Worm (Caenorhabditis elegans): ENCODE data around the gene K07B1.7.

K07B1.7 gene

DNA sequence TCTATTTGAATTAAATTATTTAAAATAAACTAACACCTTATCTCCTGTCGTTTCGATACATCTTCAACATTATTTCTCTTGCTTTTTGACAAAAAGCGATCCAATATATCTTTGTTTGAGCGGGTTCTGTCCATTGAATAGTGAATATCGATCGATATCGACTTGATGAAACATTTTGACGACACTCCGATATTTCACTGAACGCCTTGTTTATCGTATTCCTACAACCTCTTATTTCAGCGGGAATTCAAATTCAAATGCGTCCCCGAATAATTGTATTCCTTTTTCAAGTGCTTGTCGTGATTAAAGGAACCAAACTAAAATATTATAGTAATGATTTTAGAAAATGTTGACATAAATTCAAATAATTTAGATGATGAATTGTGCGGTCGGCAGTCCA is at the start of gene K07B1.7, which contains the start of gene try-5:
Gene K07B1.7, minus strand, starts transcription at position 159 of the 400 bp plus-strand sequence.
Gene try-5, plus strand, starts transcription at position 241 of the 400 bp plus-strand sequence.
- TF ChIP-seq dpl-1 (GFP tag; optimal IDR thresholded peaks at IDR 0.05) (peak; percentile 26), lin-54 (GFP tag; optimal IDR thresholded peaks at IDR 0.05) (peak; percentile 87), lin-35 (GFP tag; optimal IDR thresholded peaks at IDR 0.05) (peak in 1 of 3 experiments; percentile 85), ceh-40 (GFP tag; IDR thresholded peaks at IDR 0.05) (no peak), attf-3 (GFP tag; conservative IDR thresholded peaks at IDR 0.05) (peak; percentile 93), ztf-26 (tag; optimal IDR thresholded peaks at IDR 0.05) (no peak), nhr-80 (tag; optimal IDR thresholded peaks at IDR 0.05) (no peak), efl-1 (GFP tag; optimal IDR thresholded peaks at IDR 0.05) (peak; percentile 68), him-1 (tag; optimal IDR thresholded peaks at IDR 0.05) (peak; percentile 36)

DNA sequence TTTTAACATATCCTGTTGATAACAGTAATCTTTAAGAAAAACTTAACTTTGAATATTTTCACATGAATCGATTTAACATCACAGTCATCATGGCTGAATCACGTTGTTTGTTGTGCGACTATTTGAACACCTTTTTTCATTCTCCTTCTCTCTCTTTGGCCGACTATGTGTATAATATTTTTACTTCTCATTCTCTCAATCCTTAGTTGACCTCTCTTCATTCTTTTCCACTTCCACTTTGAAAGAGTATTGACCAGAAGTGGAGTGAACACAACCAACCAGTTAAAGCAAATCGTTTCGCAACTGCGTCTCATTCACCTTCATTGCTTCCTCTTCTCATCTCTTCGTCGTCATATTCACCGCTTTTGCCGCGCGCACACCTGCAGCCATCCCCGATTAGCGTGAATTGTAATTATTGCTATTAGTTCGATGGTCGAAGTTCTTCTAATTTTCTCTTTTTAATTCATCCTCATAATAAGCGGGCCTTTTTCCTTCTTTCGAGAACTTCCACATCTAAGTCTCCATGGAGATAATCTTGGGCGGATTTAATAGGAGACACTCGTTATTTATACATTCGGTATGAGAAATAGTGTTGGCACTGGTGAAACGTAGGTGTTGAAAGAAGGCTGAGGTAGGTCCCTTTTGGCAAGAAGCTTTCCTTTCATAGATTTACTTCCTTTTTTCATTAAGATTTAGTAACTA is 48.3 kb upstream of the K07B1.7 start:
- no peak for TF ChIP-seq ztf-25 (GFP tag; IDR thresholded peaks at IDR 0.05)
- TF ChIP-seq cebp-1 (GFP tag; IDR thresholded peaks at IDR 0.05): no peak
- TF ChIP-seq cebp-1 (tag; optimal IDR thresholded peaks at IDR 0.05): peak; percentile 41

DNA sequence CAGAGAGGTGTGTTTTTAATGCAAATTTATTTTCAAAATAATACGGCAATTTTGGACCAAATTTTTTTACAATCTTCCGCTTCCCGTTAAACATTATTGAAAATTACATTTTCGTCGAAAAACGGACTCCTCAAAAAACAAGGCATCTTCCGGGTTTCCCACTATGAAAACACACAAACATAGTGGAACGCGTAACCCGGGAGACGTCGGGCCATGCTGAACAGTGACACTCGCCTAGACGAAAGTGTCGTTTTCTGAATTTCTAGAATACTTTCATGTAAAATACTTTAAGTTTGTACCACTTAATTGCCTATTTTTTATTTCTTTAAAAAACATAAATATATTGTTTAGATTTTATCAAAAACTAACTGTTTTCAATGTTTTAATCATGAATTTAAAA is 45.2 kb upstream of the K07B1.7 start:
- TF ChIP-seq snpc-1.1 (tag; optimal IDR thresholded peaks at IDR 0.05; ENCODE audit: insufficient read depth): peak; percentile 86
- TF ChIP-seq tbp1 (GFP tag; optimal IDR thresholded peaks at IDR 0.05): no peak
- TF ChIP-seq Y53G8AR.9 (GFP tag; conservative IDR thresholded peaks at IDR 0.05): no peak
- peak; percentile 83 for TF ChIP-seq hmg-1.2 (GFP tag; IDR thresholded peaks at IDR 0.05)
- TF ChIP-seq snpc-4 (GFP tag; optimal IDR thresholded peaks at IDR 0.05): peak; percentile 63
- peak; percentile 71 to 94 (median 87) for TF ChIP-seq snpc-4 (tag; optimal IDR thresholded peaks at IDR 0.05)

DNA sequence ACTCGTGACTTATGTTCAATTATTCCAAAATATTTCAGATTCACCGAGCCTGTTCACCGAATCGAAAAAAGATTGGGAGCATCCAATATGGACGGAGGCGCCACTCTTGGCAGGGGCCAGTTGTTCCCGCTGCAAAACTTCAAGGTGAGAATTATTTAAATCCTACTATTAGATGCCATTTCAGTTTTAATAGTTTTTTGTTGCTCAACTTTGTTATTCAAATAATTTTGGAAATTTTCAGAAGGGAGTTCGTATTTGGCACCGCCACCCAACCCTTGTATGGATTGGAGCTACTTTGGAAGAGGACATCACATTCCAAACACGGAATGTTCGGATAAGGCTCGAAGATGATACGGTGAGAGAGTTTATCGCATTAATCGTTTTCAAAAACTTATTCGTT is 39.4 kb upstream of the K07B1.7 start, which contains the start of gene hum-2:
Gene hum-2, plus strand, starts transcription at position 33 of the 400 bp plus-strand sequence.
- no peak for TF ChIP-seq akir-1 (GFP tag; optimal IDR thresholded peaks at IDR 0.05)
- TF ChIP-seq egrh-3 (GFP tag; IDR thresholded peaks at IDR 0.05): no peak

DNA sequence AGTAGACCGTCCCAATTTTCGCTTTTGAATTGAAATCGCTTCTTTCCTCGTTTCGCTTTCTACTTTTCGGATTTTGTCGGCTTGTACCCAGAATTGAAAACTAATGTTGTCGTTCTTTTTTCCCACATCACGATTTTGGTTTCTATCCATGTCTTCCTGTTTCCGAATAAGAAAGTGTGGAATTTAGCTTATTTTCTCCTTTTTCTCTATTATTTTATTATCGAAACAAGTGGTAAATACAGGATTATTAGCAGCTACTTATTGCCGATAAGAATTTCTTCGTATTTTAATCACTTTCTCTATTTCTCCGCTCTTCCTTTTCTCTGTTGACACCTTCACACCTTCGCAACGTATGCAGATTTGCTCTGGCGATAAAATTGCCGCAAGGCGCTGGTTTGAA is 38.2 kb upstream of the K07B1.7 start:
- TF ChIP-seq ceh-27 (GFP tag; optimal IDR thresholded peaks at IDR 0.05) (no peak), T26A5.8 (tag; optimal IDR thresholded peaks at IDR 0.05) (no peak), pha-4 (tag; optimal IDR thresholded peaks at IDR 0.05) (no peak), hmg-1.2 (GFP tag; IDR thresholded peaks at IDR 0.05) (no peak), K12H6.12 (tag; optimal IDR thresholded peaks at IDR 0.05) (no peak), hlh-26 (GFP tag; conservative IDR thresholded peaks at IDR 0.05) (no peak), F33H1.4 (GFP tag; IDR thresholded peaks at IDR 0.05) (no peak), ztf-3 (GFP tag; optimal IDR thresholded peaks at IDR 0.05) (no peak), atf-7 (tag; optimal IDR thresholded peaks at IDR 0.05) (no peak), nfya-2 (GFP tag; IDR thresholded peaks at IDR 0.05) (no peak), madf-6 (GFP tag; IDR thresholded peaks at IDR 0.05) (no peak), ztf-22 (GFP tag; optimal IDR thresholded peaks at IDR 0.05) (no peak), Y53G8AR.9 (GFP tag; conservative IDR thresholded peaks at IDR 0.05) (no peak)

All from whole organism, young adult.